Worm (Caenorhabditis elegans): ENCODE results near the gene rpl-35.

ce11 chrIII:7889036-7889435 is 34.1 kb downstream of the rpl-35 start:
- TF ChIP-seq dpl-1 (GFP tag; optimal IDR thresholded peaks at IDR 0.05) (no peak), lsy-2 (tag; optimal IDR thresholded peaks at IDR 0.05) (no peak), fkh-10 (GFP tag; optimal IDR thresholded peaks at IDR 0.05) (no peak), nhr-11 (tag; optimal IDR thresholded peaks at IDR 0.05) (no peak), isw-1 (GFP tag; IDR thresholded peaks at IDR 0.05) (no peak), elt-3 (tag; optimal IDR thresholded peaks at IDR 0.05) (no peak), pqm-1 (tag; optimal IDR thresholded peaks at IDR 0.05) (no peak)

Data from whole organism, L1 larva.